Worm (Caenorhabditis elegans) whole organism, L2 larva: ENCODE measurements around the gene scl-3.

Experiments
- R02D3.7 ChIP-seq: fragments of 150-350 bp; optimal IDR thresholded peaks from 2 replicates; lab custom pipeline; 2014; ENCODE audit warnings: missing biosample characterization, missing genetic modification characterization
- ama-1 ChIP-seq: fragments of 150-350 bp; optimal IDR thresholded peaks from 2 replicates; lab custom pipeline; 2018; ENCODE audit warnings: inconsistent platforms
- crh-2 ChIP-seq: sonication (generic microtip); optimal IDR thresholded peaks from 2 replicates; lab custom pipeline; 2017; ENCODE audit warnings: missing biosample characterization, missing genetic modification characterization
- lin-11 ChIP-seq: fragments of 150-350 bp; sonication (generic microtip); optimal IDR thresholded peaks from 2 replicates; lab custom pipeline; 2014; ENCODE audit warnings: missing biosample characterization, missing genetic modification characterization, inconsistent platforms, mixed read lengths
- lsy-2 ChIP-seq, 2 experiments: fragments of 150-350 bp in 1 of 2; sonication (generic microtip) in 1 of 2; optimal IDR thresholded peaks; 2 replicates each; lab custom pipeline; 2014 to 2017; ENCODE audit warnings: missing biosample characterization in 2 of 2, missing genetic modification characterization in 2 of 2
- mbf-1 ChIP-seq: sonication (generic microtip); optimal IDR thresholded peaks from 2 replicates; lab custom pipeline; 2017; ENCODE audit warnings: missing biosample characterization, missing genetic modification characterization
- nhr-25 ChIP-seq: fragments of 150-350 bp; sonication (generic microtip); optimal IDR thresholded peaks from 3 replicates; lab custom pipeline; 2014; ENCODE audit warnings: missing biosample characterization, missing genetic modification characterization
- unc-62 ChIP-seq: fragments of 150-350 bp; optimal IDR thresholded peaks from 2 replicates; lab custom pipeline; 2014; ENCODE audit warnings: missing biosample characterization, missing genetic modification reagents, missing genetic modification characterization

- peak; percentile 65 to 90 for TF ChIP-seq lsy-2 (tag; optimal IDR thresholded peaks at IDR 0.05; lab: Kevin White, UChicago)
- TF ChIP-seq lin-11, result peak; percentile 23
- TF ChIP-seq ama-1, result peak; percentile 8
- TF ChIP-seq nhr-25 (tag; lab: Kevin White, UChicago), result peak; percentile 65
- TF ChIP-seq unc-62 (GFP tag; lab: Kevin White, UChicago), result no peak
- TF ChIP-seq mbf-1 (tag; lab: Kevin White, UChicago), result no peak
- peak; percentile 82 for TF ChIP-seq crh-2 (tag; lab: Kevin White, UChicago)
- no peak for TF ChIP-seq R02D3.7 (tag; lab: Kevin White, UChicago)
Observed at ce11 chrIV:13098652-13099051, 39.3 kb downstream of the scl-3 start, which contains the start of the genes dli-1, tin-9.2 and exos-4.1.
